Worm (Caenorhabditis elegans) whole organism, L4 larva: ENCODE measurements around the gene aak-2.

Experiments used
- F10B5.3 ChIP-seq: sonication (generic microtip); optimal IDR thresholded peaks from 2 replicates; lab custom pipeline; 2016; ENCODE audit warnings: mild to moderate bottlenecking, missing genetic modification characterization, missing compliant biosample characterization
- F26F4.8 ChIP-seq: fragments of 200-800 bp; sonication (Bioruptor generic); conservative IDR thresholded peaks from 2 replicates; pipeline ENCODE4 v1.3.6; 2022; ENCODE audit warnings: missing genetic modification characterization, missing compliant biosample characterization
- F37D6.2 ChIP-seq: sonication (generic microtip); optimal IDR thresholded peaks from 2 replicates; lab custom pipeline; 2016; ENCODE audit warnings: mild to moderate bottlenecking, missing genetic modification characterization, missing compliant biosample characterization
- F44E2.7 ChIP-seq: fragments of 200-800 bp; sonication (Bioruptor generic); IDR thresholded peaks from 2 replicates; pipeline ENCODE4 v2.1.2; 2022; ENCODE audit warnings: missing genetic modification characterization, missing compliant biosample characterization
- R02D3.7 ChIP-seq: fragments of 150-350 bp; sonication (generic microtip); optimal IDR thresholded peaks from 3 replicates; lab custom pipeline; 2014; ENCODE audit warnings: missing biosample characterization, missing genetic modification characterization
- Y75B8A.6 ChIP-seq: fragments of 200-800 bp; sonication (Bioruptor generic); IDR thresholded peaks from 2 replicates; pipeline ENCODE4 v1.3.6; 2022; ENCODE audit warnings: missing genetic modification reagents, missing genetic modification characterization, missing compliant biosample characterization
- aha-1 ChIP-seq: fragments of 150-350 bp; peaks from one replicate; lab custom pipeline; 2014; ENCODE audit warnings: missing biosample characterization, missing genetic modification characterization
- ama-1 ChIP-seq: fragments of 150-350 bp; optimal IDR thresholded peaks from 2 replicates; lab custom pipeline; 2014; ENCODE audit warnings: inconsistent platforms, mixed read lengths
- ceh-32 ChIP-seq: sonication (generic microtip); optimal IDR thresholded peaks from 2 replicates; lab custom pipeline; 2016; ENCODE audit warnings: mild to moderate bottlenecking, missing genetic modification characterization, missing compliant biosample characterization; ENCODE audit not compliant: poor library complexity
- ces-1 ChIP-seq: fragments of 150-350 bp; sonication (generic microtip); optimal IDR thresholded peaks from 4 replicates; lab custom pipeline; 2014; ENCODE audit warnings: missing biosample characterization, missing genetic modification reagents, missing genetic modification characterization
- daf-12 ChIP-seq: fragments of 150-350 bp; optimal IDR thresholded peaks from 2 replicates; lab custom pipeline; 2014; ENCODE audit warnings: missing biosample characterization, missing genetic modification reagents, missing genetic modification characterization
- daf-16 ChIP-seq, 3 experiments: sonication (generic microtip); optimal IDR thresholded peaks; 2 replicates each; lab custom pipeline; 2016 to 2017; ENCODE audit warnings: missing genetic modification characterization in 3 of 3, missing genetic modification reagents in 3 of 3, mild to moderate bottlenecking in 2 of 3, missing compliant biosample characterization in 2 of 3, missing biosample characterization in 1 of 3, moderate library complexity in 1 of 3
- dmd-6 ChIP-seq: fragments of 200-800 bp; sonication (Bioruptor generic); IDR thresholded peaks from 2 replicates; pipeline ENCODE4 v1.3.6; 2022; ENCODE audit warnings: missing genetic modification reagents, missing genetic modification characterization, missing compliant biosample characterization
- dpl-1 ChIP-seq: fragments of 150-350 bp; optimal IDR thresholded peaks from 2 replicates; lab custom pipeline; 2014; ENCODE audit warnings: missing biosample characterization, missing genetic modification reagents, missing genetic modification characterization
- duxl-1 ChIP-seq: sonication (generic microtip); optimal IDR thresholded peaks from 2 replicates; lab custom pipeline; 2016; ENCODE audit warnings: mild to moderate bottlenecking, missing genetic modification characterization, moderate library complexity, missing compliant biosample characterization; ENCODE audit not compliant: poor library complexity
- dve-1 ChIP-seq: sonication (generic microtip); optimal IDR thresholded peaks from 2 replicates; lab custom pipeline; 2017; ENCODE audit warnings: antibody characterized with exemption, mild to moderate bottlenecking, missing genetic modification characterization, missing compliant biosample characterization; ENCODE audit not compliant: insufficient read depth
- egl-43 ChIP-seq: fragments of 200-800 bp; sonication (Bioruptor generic); IDR thresholded peaks from 2 replicates; pipeline ENCODE4 v1.3.6; 2022; ENCODE audit warnings: missing genetic modification reagents, missing genetic modification characterization, missing compliant biosample characterization
- fkh-10 ChIP-seq: fragments of 150-350 bp; optimal IDR thresholded peaks from 2 replicates; lab custom pipeline; 2014; ENCODE audit warnings: missing biosample characterization, missing genetic modification reagents, missing genetic modification characterization
- hif-1 ChIP-seq, 2 experiments: sonication (generic microtip); optimal IDR thresholded peaks; 2 replicates each; lab custom pipeline; 2016 to 2017; ENCODE audit warnings: missing compliant biosample characterization in 2 of 2, missing genetic modification characterization in 2 of 2, missing genetic modification reagents in 2 of 2, missing genotype in 2 of 2, mild to moderate bottlenecking in 1 of 2
- hlh-11 ChIP-seq: fragments of 200-800 bp; sonication (Bioruptor generic); optimal IDR thresholded peaks from 2 replicates; lab custom pipeline; 2018; ENCODE audit warnings: mild to moderate bottlenecking, missing genetic modification characterization, missing compliant biosample characterization
- hlh-30 ChIP-seq: sonication (generic microtip); optimal IDR thresholded peaks from 2 replicates; lab custom pipeline; 2017; ENCODE audit warnings: antibody characterized with exemption, mild to moderate bottlenecking, missing genetic modification characterization, missing compliant biosample characterization; ENCODE audit not compliant: insufficient read depth
- jun-1 ChIP-seq: fragments of 150-350 bp; optimal IDR thresholded peaks from 2 replicates; lab custom pipeline; 2014; ENCODE audit warnings: missing biosample characterization, missing genetic modification reagents, missing genetic modification characterization
- lim-7 ChIP-seq: fragments of 200-800 bp; sonication (Bioruptor generic); IDR thresholded peaks from 2 replicates; pipeline ENCODE4 v1.3.6; 2022; ENCODE audit warnings: missing genetic modification characterization, missing compliant biosample characterization
- lin-1 ChIP-seq: fragments of 200-800 bp; sonication (Bioruptor generic); IDR thresholded peaks from 2 replicates; pipeline ENCODE4 v1.3.6; 2022; ENCODE audit warnings: missing genetic modification reagents, missing genetic modification characterization, missing compliant biosample characterization
- lin-13 ChIP-seq: fragments of 150-350 bp; optimal IDR thresholded peaks from 2 replicates; lab custom pipeline; 2014; ENCODE audit warnings: missing biosample characterization, missing genetic modification reagents, missing genetic modification characterization
- lin-15B ChIP-seq: fragments of 150-350 bp; sonication (generic microtip); optimal IDR thresholded peaks from 3 replicates; lab custom pipeline; 2014; ENCODE audit warnings: missing biosample characterization, missing genetic modification characterization
- lin-39 ChIP-seq: fragments of 150-350 bp; optimal IDR thresholded peaks from 2 replicates; lab custom pipeline; 2014; ENCODE audit warnings: missing biosample characterization, missing genetic modification reagents, missing genetic modification characterization
- lsy-2 ChIP-seq, 2 experiments: fragments of 150-350 bp in 1 of 2; sonication (generic microtip) in 1 of 2; optimal IDR thresholded peaks; 2 replicates each; lab custom pipeline; 2014 to 2017; ENCODE audit warnings: missing biosample characterization in 2 of 2, missing genetic modification characterization in 2 of 2
- madf-5 ChIP-seq, 2 experiments: fragments of 200-800 bp; sonication (Bioruptor generic); IDR thresholded peaks; 2 replicates each; pipeline ENCODE4 v1.3.6; 2022; ENCODE audit warnings: missing compliant biosample characterization in 2 of 2, missing genetic modification characterization in 2 of 2
- madf-9 ChIP-seq: fragments of 200-800 bp; sonication (Bioruptor generic); conservative IDR thresholded peaks from 2 replicates; pipeline ENCODE4 v1.3.6; 2022; ENCODE audit warnings: missing genetic modification reagents, missing genetic modification characterization, missing compliant biosample characterization
- mdl-1 ChIP-seq, 2 experiments: fragments of 150-350 bp in 1 of 2; sonication (generic microtip) in 1 of 2; optimal IDR thresholded peaks; 2 replicates each; lab custom pipeline; 2014 to 2017; ENCODE audit warnings: missing biosample characterization in 2 of 2, missing genetic modification characterization in 2 of 2
- mep-1 ChIP-seq: fragments of 150-350 bp; sonication (generic microtip); optimal IDR thresholded peaks from 3 replicates; lab custom pipeline; 2014; ENCODE audit warnings: missing biosample characterization, missing genetic modification characterization
- mes-2 ChIP-seq: sonication (generic microtip); optimal IDR thresholded peaks from 2 replicates; lab custom pipeline; 2016; ENCODE audit warnings: missing genotype, mild to moderate bottlenecking, missing genetic modification characterization, missing compliant biosample characterization; ENCODE audit not compliant: poor library complexity, severe bottlenecking
- mxl-3 ChIP-seq: fragments of 200-800 bp; sonication (Bioruptor generic); optimal IDR thresholded peaks from 2 replicates; lab custom pipeline; 2018; ENCODE audit warnings: mild to moderate bottlenecking, missing genetic modification characterization, missing compliant biosample characterization
- nhr-102 ChIP-seq: sonication (generic microtip); optimal IDR thresholded peaks from 2 replicates; lab custom pipeline; 2016; ENCODE audit warnings: mild to moderate bottlenecking, missing genetic modification characterization, moderate library complexity, missing compliant biosample characterization
- nhr-11 ChIP-seq: fragments of 150-350 bp; optimal IDR thresholded peaks from 2 replicates; lab custom pipeline; 2014; ENCODE audit warnings: missing biosample characterization, missing genetic modification characterization
- nhr-25 ChIP-seq: sonication (generic microtip); optimal IDR thresholded peaks from 2 replicates; lab custom pipeline; 2017; ENCODE audit warnings: missing genetic modification characterization, mild to moderate bottlenecking, missing compliant biosample characterization, antibody characterized with exemption, moderate library complexity, borderline replicate concordance; ENCODE audit not compliant: insufficient read depth
- nhr-28 ChIP-seq: fragments of 150-350 bp; optimal IDR thresholded peaks from 2 replicates; lab custom pipeline; 2014; ENCODE audit warnings: missing biosample characterization, missing genetic modification characterization
- nhr-6 ChIP-seq: fragments of 150-350 bp; optimal IDR thresholded peaks from 2 replicates; lab custom pipeline; 2014; ENCODE audit warnings: missing biosample characterization, missing genetic modification characterization
- pha-4 ChIP-seq, 2 experiments: fragments of 150-350 bp in 1 of 2; fragments of 200-800 bp in 1 of 2; sonication (Bioruptor generic) in 1 of 2; IDR thresholded peaks in 1 of 2; optimal IDR thresholded peaks in 1 of 2; 2 replicates each; pipeline versions ENCODE4 v1.3.6 to Lab custom; 2014 to 2022; ENCODE audit warnings: missing genetic modification characterization in 2 of 2, missing genetic modification reagents in 2 of 2, missing biosample characterization in 1 of 2, missing compliant biosample characterization in 1 of 2
- pqm-1 ChIP-seq: sonication (generic microtip); optimal IDR thresholded peaks from 2 replicates; lab custom pipeline; 2017; ENCODE audit warnings: missing biosample characterization, missing genetic modification characterization
- saeg-2 ChIP-seq: fragments of 200-800 bp; sonication (Bioruptor generic); IDR thresholded peaks from 2 replicates; pipeline ENCODE4 v1.3.6; 2022; ENCODE audit warnings: missing genetic modification reagents, missing genetic modification characterization, missing compliant biosample characterization
- sdz-12 ChIP-seq: fragments of 200-800 bp; sonication (Bioruptor generic); optimal IDR thresholded peaks from 2 replicates; lab custom pipeline; 2018; ENCODE audit warnings: mild to moderate bottlenecking, missing genetic modification characterization, missing compliant biosample characterization
- set-16 ChIP-seq: fragments of 200-800 bp; sonication (Bioruptor generic); IDR thresholded peaks from 2 replicates; pipeline ENCODE4 v1.3.6; 2022; ENCODE audit warnings: missing genetic modification reagents, missing genetic modification characterization, missing compliant biosample characterization
- spr-1 ChIP-seq: sonication (generic microtip); optimal IDR thresholded peaks from 2 replicates; lab custom pipeline; 2016; ENCODE audit warnings: mild to moderate bottlenecking, missing genetic modification characterization, missing compliant biosample characterization
- vab-7 ChIP-seq: fragments of 200-800 bp; sonication (Bioruptor generic); IDR thresholded peaks from 2 replicates; pipeline ENCODE4 v1.3.6; 2022; ENCODE audit warnings: missing genetic modification reagents, missing genetic modification characterization, missing compliant biosample characterization
- zfp-2 ChIP-seq: sonication (generic microtip); optimal IDR thresholded peaks from 2 replicates; lab custom pipeline; 2016; ENCODE audit warnings: mild to moderate bottlenecking, missing genetic modification characterization, missing compliant biosample characterization
- zip-11 ChIP-seq: fragments of 200-800 bp; sonication (Bioruptor generic); IDR thresholded peaks from 2 replicates; pipeline ENCODE4 v1.3.6; 2022; ENCODE audit warnings: missing genetic modification characterization, missing compliant biosample characterization
- ztf-7 ChIP-seq: fragments of 150-350 bp; optimal IDR thresholded peaks from 2 replicates; lab custom pipeline; 2014; ENCODE audit warnings: missing biosample characterization, missing genetic modification characterization

The aak-2 gene

DNA sequence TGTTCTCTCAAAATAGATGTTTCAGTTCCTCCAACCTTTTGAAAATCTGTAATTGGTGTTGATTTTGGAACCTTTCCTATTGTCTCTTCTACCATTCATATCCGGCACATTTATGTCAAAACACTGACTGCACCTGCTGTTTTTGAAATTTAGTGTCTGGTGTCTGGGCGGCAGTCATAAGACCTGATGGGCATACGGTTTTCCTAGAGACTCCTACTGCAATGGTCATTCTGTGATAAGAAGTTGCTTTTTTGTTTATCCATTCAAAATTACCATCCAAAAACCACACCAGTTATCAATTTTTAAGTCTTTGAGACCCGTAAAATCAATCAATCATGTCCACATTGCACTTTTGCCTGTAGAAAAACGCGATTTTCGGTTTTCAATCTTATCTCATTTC is 2.7 kb downstream of the aak-2 start (continued):
- no peak for TF ChIP-seq lin-1 (GFP tag; lab: Robert Waterston, UW)
- no peak for TF ChIP-seq ama-1
- TF ChIP-seq pqm-1 (tag; lab: Kevin White, UChicago): no peak
- no peak for TF ChIP-seq daf-12 (tag; lab: Kevin White, UChicago)
- TF ChIP-seq hlh-30: peak; percentile 72
- peak; percentile 15 for TF ChIP-seq nhr-102 (tag; lab: Kevin White, UChicago)
- TF ChIP-seq lin-15B: no peak
- no peak for TF ChIP-seq ztf-7 (tag; lab: Kevin White, UChicago)
- no peak for TF ChIP-seq aha-1
- TF ChIP-seq nhr-11 (tag; lab: Kevin White, UChicago): no peak
- TF ChIP-seq Y75B8A.6 (GFP tag; lab: Robert Waterston, UW): no peak
- no peak for TF ChIP-seq ces-1 (GFP tag; lab: Kevin White, UChicago)
- no peak for TF ChIP-seq F37D6.2
- no peak for TF ChIP-seq F44E2.7
- no peak for TF ChIP-seq madf-5 (GFP tag; IDR thresholded peaks at IDR 0.05; lab: Robert Waterston, UW)
- TF ChIP-seq hlh-11 (tag; lab: Kevin White, UChicago): peak; percentile 78
- TF ChIP-seq vab-7: no peak
- TF ChIP-seq F26F4.8 (GFP tag; lab: Robert Waterston, UW): no peak
- TF ChIP-seq jun-1 (tag; lab: Kevin White, UChicago): no peak
- TF ChIP-seq nhr-25 (tag; lab: Kevin White, UChicago): no peak
- TF ChIP-seq set-16 (GFP tag; lab: Robert Waterston, UW): no peak
- TF ChIP-seq ceh-32: no peak
- TF ChIP-seq zfp-2 (tag; lab: Kevin White, UChicago): no peak
- no peak for TF ChIP-seq madf-9 (GFP tag; lab: Robert Waterston, UW)
- TF ChIP-seq mep-1 (tag; lab: Kevin White, UChicago): no peak
- no peak for TF ChIP-seq dpl-1
- TF ChIP-seq saeg-2 (GFP tag; lab: Robert Waterston, UW): no peak
- TF ChIP-seq mes-2 (tag; lab: Kevin White, UChicago): no peak
- TF ChIP-seq lin-39 (tag; lab: Kevin White, UChicago): no peak
- TF ChIP-seq sdz-12 (GFP tag; lab: Kevin White, UChicago): no peak
- no peak for TF ChIP-seq lim-7 (GFP tag; lab: Robert Waterston, UW)

- TF ChIP-seq mdl-1 (tag; optimal IDR thresholded peaks at IDR 0.05; lab: Kevin White, UChicago): peak in 1 of 2 experiments; percentile 84
- peak; percentile 67 for TF ChIP-seq nhr-6 (tag; lab: Kevin White, UChicago)
- peak; percentile 2 for TF ChIP-seq lin-13 (GFP tag; lab: Kevin White, UChicago)
- TF ChIP-seq zip-11 (GFP tag; lab: Robert Waterston, UW): no peak
- peak in 1 of 2 experiments; percentile 65 for TF ChIP-seq lsy-2 (tag; optimal IDR thresholded peaks at IDR 0.05; lab: Kevin White, UChicago)
- TF ChIP-seq spr-1 (tag; lab: Kevin White, UChicago): peak; percentile 5
- TF ChIP-seq F10B5.3: no peak
- peak; percentile 81 for TF ChIP-seq mxl-3 (GFP tag; lab: Kevin White, UChicago)
- peak; percentile 51 for TF ChIP-seq fkh-10 (GFP tag; lab: Kevin White, UChicago)
- peak; percentile 19 for TF ChIP-seq dve-1
- TF ChIP-seq daf-16 (GFP tag; optimal IDR thresholded peaks at IDR 0.05; lab: Kevin White, UChicago): peak in 1 of 2 experiments; percentile 50
- peak; percentile 40 for TF ChIP-seq daf-16 (tag; optimal IDR thresholded peaks at IDR 0.05; lab: Kevin White, UChicago)
- peak; percentile 72 for TF ChIP-seq nhr-28
- TF ChIP-seq hif-1 (tag; optimal IDR thresholded peaks at IDR 0.05; lab: Kevin White, UChicago): peak in 1 of 2 experiments; percentile 23
- no peak for TF ChIP-seq pha-4 (GFP tag; IDR thresholded peaks at IDR 0.05; lab: Robert Waterston, UW)
- TF ChIP-seq pha-4 (tag; optimal IDR thresholded peaks at IDR 0.05; lab: Kevin White, UChicago): peak; percentile 39
- peak; percentile 28 for TF ChIP-seq duxl-1 (tag; lab: Kevin White, UChicago)
- peak; percentile 21; the same call in 1 of the 2 replicates for TF ChIP-seq dmd-6 (GFP tag; lab: Robert Waterston, UW)
- peak; percentile 63 for TF ChIP-seq mes-2 (tag; lab: Kevin White, UChicago)
- TF ChIP-seq egl-43 (GFP tag; lab: Robert Waterston, UW): 0 out of 2 replicates have a peak, but pooled peaks have one; percentile 41
- TF ChIP-seq mep-1 (tag; lab: Kevin White, UChicago): peak; percentile 84
- no peak for TF ChIP-seq R02D3.7
- TF ChIP-seq aha-1: peak; percentile 34
These were observed 3.3 kb downstream of the aak-2 start for ce11 chrX:16799065-16799663.
